Worm (Caenorhabditis elegans): Measurements from ENCODE around the gene sos-1.
"Not testable (repeated sequence)": the region's sequence is repeated elsewhere in the genome, so short reads cannot be mapped to it uniquely, and the experiment has no call there.

DNA sequence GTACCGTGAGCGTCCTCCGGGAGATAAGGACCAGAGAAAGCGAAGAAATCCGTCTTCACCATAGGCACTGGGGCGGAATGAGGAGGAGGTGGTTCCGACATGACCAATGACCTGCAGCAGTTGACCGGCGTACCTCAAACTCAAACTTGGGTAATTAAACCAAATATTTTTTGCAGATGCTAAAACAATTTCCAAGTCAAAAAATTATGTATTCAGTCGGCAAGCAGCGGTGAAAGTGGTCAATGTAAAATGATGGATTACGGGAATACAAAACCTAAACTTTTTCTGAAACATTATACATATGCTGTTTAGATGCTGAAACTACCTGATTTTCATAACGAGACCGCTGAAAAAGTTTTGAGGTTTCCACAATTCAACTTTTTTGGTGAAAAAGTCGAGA lies 24.7 kb upstream of the sos-1 start, which contains the start of gene hpo-39:
- TF ChIP-seq nhr-237 (tag; optimal IDR thresholded peaks at IDR 0.05); lin-13 (tag; optimal IDR thresholded peaks at IDR 0.05); snpc-4 (tag; optimal IDR thresholded peaks at IDR 0.05); tbx-8 (GFP tag; optimal IDR thresholded peaks at IDR 0.05); cnd-1 (tag; optimal IDR thresholded peaks at IDR 0.05); sptf-1 (tag; optimal IDR thresholded peaks at IDR 0.05); ces-1 (GFP tag; optimal IDR thresholded peaks at IDR 0.05); ztf-11 (tag; optimal IDR thresholded peaks at IDR 0.05); unc-62 (GFP tag; optimal IDR thresholded peaks at IDR 0.05); pha-4 (tag; optimal IDR thresholded peaks at IDR 0.05); mls-2 (tag; optimal IDR thresholded peaks at IDR 0.05): not testable (repeated sequence)
